Worm (Caenorhabditis elegans): ENCODE results near the gene his-69.

The his-69 gene

DNA sequence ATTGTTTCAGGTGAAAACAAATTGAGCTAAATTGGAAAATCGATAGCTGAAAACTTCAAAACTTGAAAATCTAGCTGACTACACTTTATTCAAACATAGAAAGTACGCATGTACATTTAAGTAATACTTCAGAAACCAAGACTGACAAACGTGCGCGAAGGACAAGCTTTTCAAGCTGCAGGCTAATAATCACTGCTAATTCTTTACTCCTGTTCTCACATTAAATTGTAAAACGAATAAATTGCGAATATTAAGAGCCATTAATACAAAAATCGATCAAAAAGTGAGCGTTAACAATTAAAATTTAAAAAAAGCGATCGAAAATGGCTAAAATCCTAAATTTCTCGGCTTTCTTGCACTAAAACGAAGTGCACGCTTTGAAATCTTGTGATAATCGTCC is 28.5 kb upstream of the his-69 start:
- TF ChIP-seq pqm-1 (tag; optimal IDR thresholded peaks at IDR 0.05) (no peak), lin-15B (tag; optimal IDR thresholded peaks at IDR 0.05) (no peak), nhr-237 (tag; optimal IDR thresholded peaks at IDR 0.05) (no peak), zag-1 (tag; optimal IDR thresholded peaks at IDR 0.05) (no peak), skn-1 (tag; optimal IDR thresholded peaks at IDR 0.05) (no peak), ZK546.5 (tag; optimal IDR thresholded peaks at IDR 0.05) (no peak), nhr-43 (tag; optimal IDR thresholded peaks at IDR 0.05; ENCODE audit: poor library complexity, severe bottlenecking) (no peak), elt-3 (tag; optimal IDR thresholded peaks at IDR 0.05) (no peak), elt-2 (tag; optimal IDR thresholded peaks at IDR 0.05) (no peak), unc-39 (tag; optimal IDR thresholded peaks at IDR 0.05) (no peak), daf-12 (tag; optimal IDR thresholded peaks at IDR 0.05) (no peak), nhr-77 (tag; optimal IDR thresholded peaks at IDR 0.05) (no peak)

DNA sequence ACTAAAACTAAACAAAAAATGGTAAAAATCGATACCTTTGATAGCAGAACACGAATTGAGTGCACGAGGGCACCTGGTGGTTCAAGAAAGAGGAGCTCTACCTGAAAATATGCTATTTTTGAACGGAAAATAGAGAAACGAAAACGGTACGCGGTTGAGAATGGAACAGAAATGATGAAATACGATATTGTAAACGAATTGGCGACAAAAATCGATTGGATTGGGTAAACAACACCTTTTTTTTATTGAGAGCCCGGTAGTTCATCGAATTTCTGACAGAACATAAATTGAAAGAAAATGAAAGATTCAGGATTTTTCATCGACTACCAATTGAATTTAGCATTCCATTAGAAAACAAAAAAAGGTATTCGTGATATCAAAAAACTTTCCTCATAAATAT is 28.0 kb upstream of the his-69 start, which contains the start of gene kin-19:
Gene kin-19, minus strand, starts transcription at position 101 of the 400 bp plus-strand sequence.
- TF ChIP-seq lin-15B (tag; optimal IDR thresholded peaks at IDR 0.05) (no peak), pha-4 (tag; optimal IDR thresholded peaks at IDR 0.05) (peak; percentile 36)

DNA sequence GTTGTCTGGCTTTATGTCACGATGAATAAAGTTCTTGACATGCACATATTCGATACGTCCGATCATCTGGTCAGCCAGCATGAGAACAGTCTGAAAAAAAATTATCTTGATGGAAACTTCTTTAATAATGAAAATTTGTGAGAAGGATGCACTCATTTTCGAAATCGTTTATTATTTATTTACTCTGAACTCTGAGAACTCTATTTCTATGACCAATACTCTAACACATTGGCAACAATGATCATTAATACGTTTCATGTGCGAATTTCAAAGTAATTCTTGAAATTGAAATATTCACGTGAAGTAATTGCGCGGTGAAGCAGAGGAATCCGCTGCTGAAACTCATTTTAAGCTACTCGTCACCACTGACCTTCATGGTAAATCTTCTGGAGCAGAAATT is 27.1 kb upstream of the his-69 start:
- TF ChIP-seq daf-12 (tag; optimal IDR thresholded peaks at IDR 0.05) = no peak
- no peak for TF ChIP-seq unc-39 (tag; optimal IDR thresholded peaks at IDR 0.05)
- no peak for TF ChIP-seq nfya-1 (tag; optimal IDR thresholded peaks at IDR 0.05; ENCODE audit: insufficient read depth)
- TF ChIP-seq ama-1 (optimal IDR thresholded peaks at IDR 0.05) = no peak

DNA sequence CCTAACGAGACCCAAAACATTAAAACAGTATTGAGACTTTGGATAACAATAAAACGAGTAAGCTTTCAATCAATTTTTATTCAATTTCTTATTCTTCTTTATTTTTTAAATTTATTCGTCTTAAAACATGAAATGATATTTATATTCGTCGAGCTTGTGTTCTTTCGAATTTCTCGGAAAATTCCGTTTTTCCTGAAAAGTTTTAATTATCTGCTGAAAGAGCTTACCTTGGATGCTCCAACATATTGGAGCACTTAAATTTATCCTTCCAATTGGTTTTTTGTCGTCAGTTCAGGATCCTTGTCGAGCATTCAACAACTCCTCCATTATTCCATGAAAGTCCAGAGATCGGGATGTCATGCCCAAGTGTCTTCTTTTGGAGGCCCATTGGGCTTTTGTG is 24.9 kb upstream of the his-69 start:
- TF ChIP-seq lin-39 (tag; optimal IDR thresholded peaks at IDR 0.05) (no peak), nhr-77 (tag; optimal IDR thresholded peaks at IDR 0.05) (no peak), nhr-11 (tag; optimal IDR thresholded peaks at IDR 0.05) (no peak), nhr-25 (tag; optimal IDR thresholded peaks at IDR 0.05) (no peak), fos-1 (tag; optimal IDR thresholded peaks at IDR 0.05) (no peak), ceh-9 (tag; optimal IDR thresholded peaks at IDR 0.05) (no peak), R02D3.7 (tag; optimal IDR thresholded peaks at IDR 0.05) (no peak), nfya-1 (tag; optimal IDR thresholded peaks at IDR 0.05; ENCODE audit: insufficient read depth) (no peak), unc-62 (GFP tag; optimal IDR thresholded peaks at IDR 0.05) (no peak), nhr-28 (tag; optimal IDR thresholded peaks at IDR 0.05) (no peak), daf-12 (tag; optimal IDR thresholded peaks at IDR 0.05) (no peak), eor-1 (tag; optimal IDR thresholded peaks at IDR 0.05) (no peak), lin-15B (tag; optimal IDR thresholded peaks at IDR 0.05) (no peak), nhr-12 (tag; optimal IDR thresholded peaks at IDR 0.05) (no peak)

DNA sequence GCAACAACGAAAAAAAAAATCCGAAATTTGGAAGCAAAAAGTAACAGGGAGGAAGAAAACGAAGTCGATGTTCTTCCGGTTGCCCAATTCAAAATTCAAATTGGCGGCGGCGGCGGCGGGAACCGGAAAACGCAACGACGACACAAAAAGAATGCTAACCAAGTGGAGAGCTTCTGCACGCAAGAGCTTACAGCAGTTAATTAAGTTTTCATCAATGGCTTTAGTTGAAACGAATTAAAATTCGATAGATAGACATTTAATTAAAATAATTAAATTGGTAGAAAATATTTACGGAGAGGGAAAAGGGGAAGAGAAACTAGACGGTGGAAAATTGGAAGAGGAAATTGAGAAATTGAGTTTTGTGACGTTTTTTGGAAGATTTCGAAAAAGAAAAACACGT is 11.7 kb upstream of the his-69 start:
- TF ChIP-seq nhr-237 (tag; optimal IDR thresholded peaks at IDR 0.05) = no peak
- no peak for TF ChIP-seq lsy-12 (tag; optimal IDR thresholded peaks at IDR 0.05)
- no peak for TF ChIP-seq elt-2 (tag; optimal IDR thresholded peaks at IDR 0.05)
- TF ChIP-seq elt-1 (tag; optimal IDR thresholded peaks at IDR 0.05) = no peak
- TF ChIP-seq ceh-16 (tag; optimal IDR thresholded peaks at IDR 0.05) = no peak
- no peak for TF ChIP-seq nhr-12 (tag; optimal IDR thresholded peaks at IDR 0.05)

DNA sequence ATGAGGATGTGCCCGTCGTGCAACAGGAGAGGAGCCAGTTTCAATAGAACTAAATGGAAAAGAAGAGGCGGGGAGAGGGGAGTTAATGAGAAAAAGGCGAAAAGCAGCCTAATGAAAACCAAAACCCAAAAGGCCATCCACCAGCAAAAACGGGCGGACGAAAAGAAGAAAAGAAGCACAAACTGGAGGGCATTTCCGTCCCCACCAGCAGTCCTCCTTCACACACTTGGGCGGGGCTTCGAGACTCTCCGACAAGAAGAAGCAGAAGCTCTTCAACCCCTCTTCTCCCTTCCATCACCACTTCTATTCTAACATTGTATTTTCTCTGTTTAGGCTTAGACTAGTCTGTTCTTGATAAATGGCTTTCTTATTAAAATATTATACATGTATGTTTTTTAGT is 9.6 kb upstream of the his-69 start:
- TF ChIP-seq ztf-4 (tag; optimal IDR thresholded peaks at IDR 0.05) = no peak
- no peak for TF ChIP-seq nhr-28 (tag; optimal IDR thresholded peaks at IDR 0.05)
- TF ChIP-seq aly-2 (tag; optimal IDR thresholded peaks at IDR 0.05) = no peak
- TF ChIP-seq tbx-2 (tag; optimal IDR thresholded peaks at IDR 0.05) = no peak
- no peak for TF ChIP-seq R02D3.7 (tag; optimal IDR thresholded peaks at IDR 0.05)
- no peak for TF ChIP-seq snpc-4 (tag; optimal IDR thresholded peaks at IDR 0.05)
- no peak for TF ChIP-seq ceh-28 (tag; optimal IDR thresholded peaks at IDR 0.05)
- TF ChIP-seq pqm-1 (tag; optimal IDR thresholded peaks at IDR 0.05) = no peak
- TF ChIP-seq elt-1 (tag; optimal IDR thresholded peaks at IDR 0.05) = no peak
- no peak for TF ChIP-seq fkh-10 (GFP tag; optimal IDR thresholded peaks at IDR 0.05)
- TF ChIP-seq lsy-12 (tag; optimal IDR thresholded peaks at IDR 0.05) = no peak
- no peak for TF ChIP-seq nhr-237 (tag; optimal IDR thresholded peaks at IDR 0.05)
- TF ChIP-seq nfya-1 (tag; optimal IDR thresholded peaks at IDR 0.05; ENCODE audit: insufficient read depth) = no peak
- TF ChIP-seq fkh-2 (tag; optimal IDR thresholded peaks at IDR 0.05) = no peak
- no peak for TF ChIP-seq ztf-11 (tag; optimal IDR thresholded peaks at IDR 0.05)
- no peak for TF ChIP-seq mml-1 (tag; optimal IDR thresholded peaks at IDR 0.05)
- TF ChIP-seq pha-4 (tag; optimal IDR thresholded peaks at IDR 0.05) = no peak

Measured in whole organism, L3 larva.